Worm (Caenorhabditis elegans): ENCODE results near the gene F20A1.4.

Gene F20A1.4

ce11 chrV:7009461-7009860 lies 12.2 kb downstream of the F20A1.4 start, which contains the start of gene C33G8.2:
Gene C33G8.2, plus strand, starts transcription at chrV:7009761.
- TF ChIP-seq ZK337.2 (GFP tag; IDR thresholded peaks at IDR 0.05) (no peak), rbr-2 (tag; optimal IDR thresholded peaks at IDR 0.05) (no peak), T26A8.4 (GFP tag; IDR thresholded peaks at IDR 0.05) (no peak), nhr-42 (GFP tag; IDR thresholded peaks at IDR 0.05) (no peak), ama-1 (optimal IDR thresholded peaks at IDR 0.05) (no peak), nhr-111 (GFP tag; optimal IDR thresholded peaks at IDR 0.05) (no peak), duxl-1 (tag; optimal IDR thresholded peaks at IDR 0.05; ENCODE audit: poor library complexity) (no peak), fos-1 (tag; optimal IDR thresholded peaks at IDR 0.05) (no peak), nhr-10 (tag; optimal IDR thresholded peaks at IDR 0.05) (no peak), ces-1 (GFP tag; optimal IDR thresholded peaks at IDR 0.05) (no peak), nhr-48 (tag; optimal IDR thresholded peaks at IDR 0.05) (no peak), nhr-11 (tag; optimal IDR thresholded peaks at IDR 0.05) (no peak), madf-9 (GFP tag; conservative IDR thresholded peaks at IDR 0.05) (no peak), ceh-44 (GFP tag; IDR thresholded peaks at IDR 0.05) (no peak), spr-3 (GFP tag; optimal IDR thresholded peaks at IDR 0.05) (no peak), tag-97 (GFP tag; IDR thresholded peaks at IDR 0.05) (no peak)

- TF ChIP-seq ZK546.5 (tag; optimal IDR thresholded peaks at IDR 0.05) (no peak), Y75B8A.6 (GFP tag; IDR thresholded peaks at IDR 0.05) (no peak), nhr-41 (GFP tag; IDR thresholded peaks at IDR 0.05) (no peak), hmg-1.1 (GFP tag; IDR thresholded peaks at IDR 0.05) (no peak), zip-2 (tag; optimal IDR thresholded peaks at IDR 0.05) (no peak), unc-39 (tag; optimal IDR thresholded peaks at IDR 0.05) (no peak), lin-13 (GFP tag; optimal IDR thresholded peaks at IDR 0.05) (no peak), unc-62 (GFP tag; optimal IDR thresholded peaks at IDR 0.05 in 1 of 2) (no peak), unc-62 (tag; optimal IDR thresholded peaks at IDR 0.05) (no peak), nhr-76 (tag; optimal IDR thresholded peaks at IDR 0.05) (no peak), F10B5.3 (tag; optimal IDR thresholded peaks at IDR 0.05) (no peak), Y48G9A.11 (GFP tag; IDR thresholded peaks at IDR 0.05) (no peak), daf-16 (GFP tag; optimal IDR thresholded peaks at IDR 0.05) (no peak), daf-16 (tag; optimal IDR thresholded peaks at IDR 0.05) (no peak), zfp-3 (GFP tag; conservative IDR thresholded peaks at IDR 0.05) (no peak), ceh-28 (tag; optimal IDR thresholded peaks at IDR 0.05) (no peak), mes-2 (tag; optimal IDR thresholded peaks at IDR 0.05; ENCODE audit: poor library complexity, severe bottlenecking) (no peak), madf-9 (GFP tag; conservative IDR thresholded peaks at IDR 0.05) (no peak), zag-1 (tag; optimal IDR thresholded peaks at IDR 0.05) (no peak), mdt-29 (GFP tag; IDR thresholded peaks at IDR 0.05) (no peak), nhr-11 (tag; optimal IDR thresholded peaks at IDR 0.05) (no peak)
Measured at ce11 chrV:7007307-7007706, 14.4 kb downstream of the F20A1.4 start, which contains the start of gene drd-10. Gene drd-10, plus strand, starts transcription at chrV:7007607.

- peak in 1 of 2 experiments; percentile 81 for TF ChIP-seq unc-62 (GFP tag; optimal IDR thresholded peaks at IDR 0.05 in 1 of 2)
- TF ChIP-seq unc-62 (tag; optimal IDR thresholded peaks at IDR 0.05), result no peak
- no peak for TF ChIP-seq mep-1 (tag; optimal IDR thresholded peaks at IDR 0.05)
Measured at ce11 chrV:7005964-7006363, 15.7 kb downstream of the F20A1.4 start, which contains the start of gene spig-10. Gene spig-10, plus strand, starts transcription at chrV:7006264.

ce11 chrV:7003850-7004249 lies 17.8 kb downstream of the F20A1.4 start, which contains the start of gene srab-4:
Gene srab-4, plus strand, starts transcription at chrV:7004150.
- TF ChIP-seq egl-27 (tag; optimal IDR thresholded peaks at IDR 0.05) (no peak), zag-1 (tag; optimal IDR thresholded peaks at IDR 0.05) (no peak), lin-29 (GFP tag; IDR thresholded peaks at IDR 0.05) (no peak), F44E2.7 (GFP tag; IDR thresholded peaks at IDR 0.05) (no peak), Y5F2A.4 (GFP tag; optimal IDR thresholded peaks at IDR 0.05) (no peak), F26F4.8 (GFP tag; conservative IDR thresholded peaks at IDR 0.05) (no peak), tag-97 (GFP tag; IDR thresholded peaks at IDR 0.05) (no peak), lin-38 (GFP tag; IDR thresholded peaks at IDR 0.05) (no peak), mes-2 (tag; optimal IDR thresholded peaks at IDR 0.05; ENCODE audit: poor library complexity, severe bottlenecking) (no peak), pqm-1 (tag; optimal IDR thresholded peaks at IDR 0.05) (no peak), T26A8.4 (GFP tag; IDR thresholded peaks at IDR 0.05) (no peak), dmd-6 (GFP tag; IDR thresholded peaks at IDR 0.05) (no peak), snpc-4 (tag; optimal IDR thresholded peaks at IDR 0.05) (no peak), F49E8.2 (tag; optimal IDR thresholded peaks at IDR 0.05; ENCODE audit: borderline replicate concordance) (no peak), attf-4 (tag; optimal IDR thresholded peaks at IDR 0.05) (no peak), nhr-237 (tag; optimal IDR thresholded peaks at IDR 0.05) (no peak), daf-19 (GFP tag; conservative IDR thresholded peaks at IDR 0.05) (no peak)

Data from whole organism, L4 larva.